Fruit fly (Drosophila melanogaster) whole organism, pupa: ENCODE results near the gene Meltrin.
A peak's percentile ranks its signal among the peaks of the same experiment; 100 is the strongest.

Experiments
- CG14655 ChIP-seq: fragments of 200-800 bp; sonication (Bioruptor generic); optimal IDR thresholded peaks from 3 replicates; lab custom pipeline; 2017; ENCODE audit warnings: mild to moderate bottlenecking, missing biosample characterization, missing genetic modification reagents, missing genetic modification characterization
- CG8301 ChIP-seq: fragments of 200-800 bp; sonication (Bioruptor generic); optimal IDR thresholded peaks from 2 replicates; lab custom pipeline; 2018; ENCODE audit warnings: missing biosample characterization, mild to moderate bottlenecking, missing genetic modification characterization
- EcR ChIP-seq: fragments of 200-800 bp; sonication (Bioruptor generic); optimal IDR thresholded peaks from 3 replicates; lab custom pipeline; 2019; ENCODE audit warnings: missing biosample characterization, missing genetic modification characterization, mild to moderate bottlenecking, moderate library complexity, missing genetic modification reagents
- Pif1A ChIP-seq: fragments of 200-800 bp; sonication (Bioruptor generic); optimal IDR thresholded peaks from 3 replicates; lab custom pipeline; 2016; ENCODE audit warnings: missing biosample characterization, missing genetic modification characterization
- Snoo ChIP-seq: fragments of 200-800 bp; sonication (Bioruptor generic); optimal IDR thresholded peaks from 3 replicates; lab custom pipeline; 2017; ENCODE audit warnings: missing biosample characterization, mild to moderate bottlenecking, missing genetic modification characterization, inconsistent platforms
- gl ChIP-seq: fragments of 200-800 bp; sonication (Bioruptor generic); optimal IDR thresholded peaks from 2 replicates; lab custom pipeline; 2018; ENCODE audit warnings: missing biosample characterization, mild to moderate bottlenecking, missing genetic modification characterization
- rn ChIP-seq: fragments of 200-800 bp; sonication (Bioruptor generic); IDR thresholded peaks from 2 replicates; pipeline ENCODE4 v1.3.6; 2022; ENCODE audit warnings: missing biosample characterization, missing genetic modification characterization

dm6 chr3R:14740658-14741191 is 43.6 kb upstream of the Meltrin start:
- TF ChIP-seq Snoo (tag; lab: Kevin White, UChicago) (peak; percentile 57), CG8301 (tag; lab: Kevin White, UChicago) (peak; percentile 10), EcR (GFP tag; lab: Kevin White, UChicago) (peak; percentile 26), CG14655 (GFP tag; lab: Kevin White, UChicago) (peak; percentile 41), Pif1A (GFP tag; lab: Kevin White, UChicago) (peak; percentile 44), rn (GFP tag; lab: Robert Waterston, UW) (no peak), gl (tag; lab: Kevin White, UChicago) (no peak)
